Fruit fly (Drosophila melanogaster) Kc167 (cell line): ENCODE measurements around the gene CG1824.

ENCODE experiments used
- Myc ChIP-seq: fragments of >200 bp; optimal IDR thresholded peaks from 2 replicates; lab custom pipeline; 2017; ENCODE audit warnings: missing external identifiers
- Sin3A ChIP-seq: fragments of >200 bp; optimal IDR thresholded peaks from 2 replicates; lab custom pipeline; 2018; ENCODE audit warnings: missing external identifiers
- h ChIP-seq: fragments of >200 bp; optimal IDR thresholded peaks from 3 replicates; lab custom pipeline; 2018; ENCODE audit warnings: missing external identifiers
- insv ChIP-seq: fragments of >200 bp; optimal IDR thresholded peaks from 3 replicates; lab custom pipeline; 2018; ENCODE audit warnings: missing external identifiers
- psq ChIP-seq: fragments of >200 bp; optimal IDR thresholded peaks from 2 replicates; lab custom pipeline; 2017; ENCODE audit warnings: missing external identifiers
- ttk ChIP-seq: sonication (Bioruptor generic); optimal IDR thresholded peaks from 2 replicates; lab custom pipeline; 2017; ENCODE audit warnings: missing external identifiers

Gene CG1824

dm6 chrX:12581894-12582293 lies 13.5 kb downstream of the CG1824 start:
- TF ChIP-seq Sin3A (lab: Kevin White, UChicago) (no peak), insv (lab: Kevin White, UChicago) (no peak), Myc (lab: Kevin White, UChicago) (no peak), psq (lab: Kevin White, UChicago) (no peak), ttk (peak; percentile 99), h (no peak)

dm6 chrX:12581305-12581676 lies 14.1 kb downstream of the CG1824 start:
- TF ChIP-seq Sin3A (lab: Kevin White, UChicago) (no peak), psq (lab: Kevin White, UChicago) (no peak), ttk (no peak), insv (lab: Kevin White, UChicago) (no peak), h (no peak), Myc (lab: Kevin White, UChicago) (no peak)

- no peak for TF ChIP-seq Myc (lab: Kevin White, UChicago)
- TF ChIP-seq h, result no peak
- TF ChIP-seq Sin3A (lab: Kevin White, UChicago), result no peak
- no peak for TF ChIP-seq insv (lab: Kevin White, UChicago)
- TF ChIP-seq psq (lab: Kevin White, UChicago), result no peak
- TF ChIP-seq ttk, result no peak
These were observed 14.7 kb downstream of the CG1824 start for dm6 chrX:12580498-12581304.

- TF ChIP-seq ttk, result no peak
- TF ChIP-seq Sin3A (lab: Kevin White, UChicago), result no peak
- no peak for TF ChIP-seq h
- TF ChIP-seq insv (lab: Kevin White, UChicago), result no peak
- no peak for TF ChIP-seq Myc (lab: Kevin White, UChicago)
- TF ChIP-seq psq (lab: Kevin White, UChicago), result no peak
These were observed 15.4 kb downstream of the CG1824 start for dm6 chrX:12580040-12580497.

- TF ChIP-seq h (no peak), insv (lab: Kevin White, UChicago) (no peak), Sin3A (lab: Kevin White, UChicago) (no peak), psq (lab: Kevin White, UChicago) (no peak), Myc (lab: Kevin White, UChicago) (no peak), ttk (no peak)
These were observed 15.9 kb downstream of the CG1824 start for dm6 chrX:12579506-12579999.

dm6 chrX:12578701-12579372 lies 16.6 kb downstream of the CG1824 start:
- TF ChIP-seq Sin3A (lab: Kevin White, UChicago) (no peak), ttk (no peak), insv (lab: Kevin White, UChicago) (no peak), psq (lab: Kevin White, UChicago) (no peak), h (no peak), Myc (lab: Kevin White, UChicago) (no peak)

dm6 chrX:12578328-12578700 lies 17.1 kb downstream of the CG1824 start:
- no peak for TF ChIP-seq psq (lab: Kevin White, UChicago)
- no peak for TF ChIP-seq h
- TF ChIP-seq Sin3A (lab: Kevin White, UChicago), result no peak
- TF ChIP-seq Myc (lab: Kevin White, UChicago), result no peak
- TF ChIP-seq insv (lab: Kevin White, UChicago), result no peak
- TF ChIP-seq ttk, result no peak

- TF ChIP-seq ttk (no peak), insv (lab: Kevin White, UChicago) (no peak), h (no peak), psq (lab: Kevin White, UChicago) (no peak), Myc (lab: Kevin White, UChicago) (no peak), Sin3A (lab: Kevin White, UChicago) (no peak)
These were observed 17.7 kb downstream of the CG1824 start for dm6 chrX:12577722-12578121.

dm6 chrX:12575827-12576408 lies 19.5 kb downstream of the CG1824 start:
- no peak for TF ChIP-seq Myc (lab: Kevin White, UChicago)
- TF ChIP-seq psq (lab: Kevin White, UChicago), result no peak
- TF ChIP-seq Sin3A (lab: Kevin White, UChicago), result no peak
- TF ChIP-seq h, result no peak
- TF ChIP-seq insv (lab: Kevin White, UChicago), result no peak
- TF ChIP-seq ttk, result no peak

- TF ChIP-seq insv (lab: Kevin White, UChicago) (no peak), Myc (lab: Kevin White, UChicago) (no peak), psq (lab: Kevin White, UChicago) (peak; percentile 10)
These were observed 20.1 kb downstream of the CG1824 start for dm6 chrX:12575292-12575826.

dm6 chrX:12574666-12575202 lies 20.7 kb downstream of the CG1824 start:
- TF ChIP-seq psq (lab: Kevin White, UChicago), result peak; percentile 32
- no peak for TF ChIP-seq ttk
